Fruit fly (Drosophila melanogaster) whole organism, pupa: Measurements from ENCODE around the gene CG12984.
A peak's percentile ranks its signal among the peaks of the same experiment; 100 is the strongest.

Source experiments
- CG10348 ChIP-seq: fragments of 200-800 bp; sonication (Bioruptor generic); IDR thresholded peaks from 2 replicates; pipeline ENCODE4 v1.3.6; 2022; ENCODE audit warnings: missing biosample characterization, missing genetic modification characterization
- CG12605 ChIP-seq: fragments of 200-800 bp; sonication (Bioruptor generic); IDR thresholded peaks from 2 replicates; pipeline ENCODE4 v1.3.6; 2022; ENCODE audit warnings: missing biosample characterization, missing genetic modification characterization
- CG13204 ChIP-seq: fragments of 200-800 bp; sonication (Bioruptor generic); optimal IDR thresholded peaks from 2 replicates; lab custom pipeline; 2018; ENCODE audit warnings: missing biosample characterization, mild to moderate bottlenecking, missing genetic modification characterization, moderate library complexity
- CG14655 ChIP-seq: fragments of 200-800 bp; sonication (Bioruptor generic); optimal IDR thresholded peaks from 3 replicates; lab custom pipeline; 2017; ENCODE audit warnings: mild to moderate bottlenecking, missing biosample characterization, missing genetic modification reagents, missing genetic modification characterization
- CG15710 ChIP-seq: fragments of 200-800 bp; sonication (Bioruptor generic); optimal IDR thresholded peaks from 2 replicates; lab custom pipeline; 2018; ENCODE audit warnings: missing biosample characterization, mild to moderate bottlenecking, missing genetic modification characterization, moderate library complexity
- CG17806 ChIP-seq: fragments of 200-800 bp; sonication (Bioruptor generic); optimal IDR thresholded peaks from 2 replicates; lab custom pipeline; 2018; ENCODE audit warnings: missing biosample characterization, mild to moderate bottlenecking, missing genetic modification characterization, moderate library complexity
- CG32121 ChIP-seq: fragments of 200-800 bp; sonication (Bioruptor generic); IDR thresholded peaks from 2 replicates; pipeline ENCODE4 v1.3.6; 2022; ENCODE audit warnings: missing biosample characterization, missing genetic modification characterization
- CG34367 ChIP-seq: fragments of 200-800 bp; sonication (Bioruptor generic); optimal IDR thresholded peaks from 2 replicates; lab custom pipeline; 2018; ENCODE audit warnings: missing biosample characterization, mild to moderate bottlenecking, missing genetic modification characterization
- CG4496 ChIP-seq: fragments of 200-800 bp; sonication (Bioruptor generic); IDR thresholded peaks from 3 replicates; pipeline ENCODE4 v1.3.6; 2022; ENCODE audit warnings: missing biosample characterization, missing genetic modification characterization
- CG8159 ChIP-seq: fragments of 200-800 bp; sonication (Bioruptor generic); optimal IDR thresholded peaks from 3 replicates; lab custom pipeline; 2018; ENCODE audit warnings: missing biosample characterization, mild to moderate bottlenecking, missing genetic modification characterization, moderate library complexity
- CG8301 ChIP-seq: fragments of 200-800 bp; sonication (Bioruptor generic); optimal IDR thresholded peaks from 2 replicates; lab custom pipeline; 2018; ENCODE audit warnings: missing biosample characterization, mild to moderate bottlenecking, missing genetic modification characterization
- CG9948 ChIP-seq: fragments of 200-800 bp; sonication (Bioruptor generic); optimal IDR thresholded peaks from 2 replicates; lab custom pipeline; 2018; ENCODE audit warnings: missing biosample characterization, mild to moderate bottlenecking, missing genetic modification characterization, moderate library complexity
- D1 ChIP-seq: fragments of 200-800 bp; sonication (Bioruptor generic); optimal IDR thresholded peaks from 2 replicates; lab custom pipeline; 2018; ENCODE audit warnings: missing biosample characterization, mild to moderate bottlenecking, missing genetic modification characterization, moderate library complexity
- EcR ChIP-seq: fragments of 200-800 bp; sonication (Bioruptor generic); optimal IDR thresholded peaks from 3 replicates; lab custom pipeline; 2019; ENCODE audit warnings: missing biosample characterization, missing genetic modification characterization, mild to moderate bottlenecking, moderate library complexity, missing genetic modification reagents
- Ets98B ChIP-seq: fragments of 200-800 bp; sonication (Bioruptor generic); IDR thresholded peaks from 2 replicates; pipeline ENCODE4 v1.3.6; 2022; ENCODE audit warnings: missing biosample characterization, missing genetic modification characterization
- Pif1A ChIP-seq: fragments of 200-800 bp; sonication (Bioruptor generic); optimal IDR thresholded peaks from 3 replicates; lab custom pipeline; 2016; ENCODE audit warnings: missing biosample characterization, missing genetic modification characterization
- Pif1B ChIP-seq: fragments of 200-800 bp; sonication (Bioruptor generic); optimal IDR thresholded peaks from 3 replicates; lab custom pipeline; 2016; ENCODE audit warnings: missing biosample characterization, missing genetic modification characterization
- Snoo ChIP-seq: fragments of 200-800 bp; sonication (Bioruptor generic); optimal IDR thresholded peaks from 3 replicates; lab custom pipeline; 2017; ENCODE audit warnings: missing biosample characterization, mild to moderate bottlenecking, missing genetic modification characterization, inconsistent platforms
- fd96Ca ChIP-seq: fragments of 200-800 bp; sonication (Bioruptor generic); IDR thresholded peaks from 3 replicates; pipeline ENCODE4 v1.3.6; 2022; ENCODE audit warnings: missing biosample characterization, missing genetic modification characterization
- gl ChIP-seq: fragments of 200-800 bp; sonication (Bioruptor generic); optimal IDR thresholded peaks from 2 replicates; lab custom pipeline; 2018; ENCODE audit warnings: missing biosample characterization, mild to moderate bottlenecking, missing genetic modification characterization
- rn ChIP-seq: fragments of 200-800 bp; sonication (Bioruptor generic); IDR thresholded peaks from 2 replicates; pipeline ENCODE4 v1.3.6; 2022; ENCODE audit warnings: missing biosample characterization, missing genetic modification characterization

CG12984 gene

dm6 chr3L:21024965-21025833, 33.7 kb downstream of the CG12984 start:
- peak; percentile 59 for TF ChIP-seq CG15710 (tag; lab: Kevin White, UChicago)
- no peak for TF ChIP-seq rn (GFP tag; lab: Robert Waterston, UW)
- peak; percentile 61 for TF ChIP-seq CG8301 (tag; lab: Kevin White, UChicago)
- peak; percentile 72 for TF ChIP-seq CG34367
- peak; percentile 45 for TF ChIP-seq CG8159
- no peak for TF ChIP-seq D1 (tag; lab: Kevin White, UChicago)
- TF ChIP-seq CG9948 (tag; lab: Kevin White, UChicago), result peak; percentile 22
- peak; percentile 15 for TF ChIP-seq EcR (GFP tag; lab: Kevin White, UChicago)
- TF ChIP-seq Ets98B, result peak; percentile 81
- TF ChIP-seq CG10348 (GFP tag; lab: Robert Waterston, UW), result no peak
- peak; percentile 82 for TF ChIP-seq CG12605 (GFP tag; lab: Robert Waterston, UW)
- TF ChIP-seq fd96Ca, result peak; percentile 70
- TF ChIP-seq Pif1B (GFP tag; lab: Kevin White, UChicago), result peak; percentile 74
- peak; percentile 59 for TF ChIP-seq Pif1A (GFP tag; lab: Kevin White, UChicago)
- peak; percentile 49 for TF ChIP-seq CG17806 (tag; lab: Kevin White, UChicago)
- peak; percentile 85 for TF ChIP-seq CG4496 (GFP tag; lab: Robert Waterston, UW)
- TF ChIP-seq CG32121 (GFP tag; lab: Robert Waterston, UW), result peak; percentile 59
- TF ChIP-seq Snoo (tag; lab: Kevin White, UChicago), result peak; percentile 22
- TF ChIP-seq CG13204 (GFP tag; lab: Kevin White, UChicago), result peak; percentile 69
- TF ChIP-seq gl, result peak; percentile 87
- peak; percentile 67 for TF ChIP-seq CG14655 (GFP tag; lab: Kevin White, UChicago)

- TF ChIP-seq EcR (GFP tag; lab: Kevin White, UChicago) (no peak), CG34367 (no peak), CG17806 (tag; lab: Kevin White, UChicago) (no peak), CG32121 (GFP tag; lab: Robert Waterston, UW) (peak; percentile 36; the same call in 1 of the 2 replicates), CG4496 (GFP tag; lab: Robert Waterston, UW) (peak; percentile 71), Pif1A (GFP tag; lab: Kevin White, UChicago) (peak; percentile 34), CG15710 (tag; lab: Kevin White, UChicago) (peak; percentile 21), Ets98B (peak; percentile 77), CG14655 (GFP tag; lab: Kevin White, UChicago) (no peak), gl (peak; percentile 32), CG13204 (GFP tag; lab: Kevin White, UChicago) (peak; percentile 35), D1 (tag; lab: Kevin White, UChicago) (no peak), CG8159 (no peak), fd96Ca (peak; percentile 71; the same call in 2 of the 3 replicates), CG8301 (tag; lab: Kevin White, UChicago) (no peak), rn (GFP tag; lab: Robert Waterston, UW) (no peak), CG12605 (GFP tag; lab: Robert Waterston, UW) (peak; percentile 72), CG9948 (tag; lab: Kevin White, UChicago) (no peak), Pif1B (GFP tag; lab: Kevin White, UChicago) (peak; percentile 2), Snoo (tag; lab: Kevin White, UChicago) (no peak), CG10348 (GFP tag; lab: Robert Waterston, UW) (no peak)
Observed at dm6 chr3L:21026025-21026916, 34.8 kb downstream of the CG12984 start.

dm6 chr3L:21026917-21027517, 35.5 kb downstream of the CG12984 start, which contains the start of gene skd:
Gene skd, minus strand, starts transcription at chr3L:21027434.
- TF ChIP-seq CG13204 (GFP tag; lab: Kevin White, UChicago) (no peak), EcR (GFP tag; lab: Kevin White, UChicago) (peak; percentile 85), CG12605 (GFP tag; lab: Robert Waterston, UW) (0 out of 2 replicates have a peak, but pooled peaks have one; percentile 8)

- peak; percentile 72 for TF ChIP-seq CG32121 (GFP tag; lab: Robert Waterston, UW)
- TF ChIP-seq Snoo (tag; lab: Kevin White, UChicago), result peak; percentile 34
- peak; percentile 50 for TF ChIP-seq CG17806 (tag; lab: Kevin White, UChicago)
- no peak for TF ChIP-seq D1 (tag; lab: Kevin White, UChicago)
- TF ChIP-seq fd96Ca, result peak; percentile 77
- TF ChIP-seq CG15710 (tag; lab: Kevin White, UChicago), result peak; percentile 62
- TF ChIP-seq CG13204 (GFP tag; lab: Kevin White, UChicago), result peak; percentile 100
- TF ChIP-seq CG12605 (GFP tag; lab: Robert Waterston, UW), result peak; percentile 69
- peak; percentile 67 for TF ChIP-seq Ets98B
- peak; percentile 45 for TF ChIP-seq Pif1A (GFP tag; lab: Kevin White, UChicago)
- TF ChIP-seq gl, result peak; percentile 35
- TF ChIP-seq rn (GFP tag; lab: Robert Waterston, UW), result peak; percentile 58
- TF ChIP-seq CG14655 (GFP tag; lab: Kevin White, UChicago), result peak; percentile 58
- peak; percentile 69 for TF ChIP-seq EcR (GFP tag; lab: Kevin White, UChicago)
- TF ChIP-seq CG4496 (GFP tag; lab: Robert Waterston, UW), result peak; percentile 83
- peak; percentile 15 for TF ChIP-seq CG8301 (tag; lab: Kevin White, UChicago)
- TF ChIP-seq CG34367, result peak; percentile 53
- TF ChIP-seq Pif1B (GFP tag; lab: Kevin White, UChicago), result peak; percentile 27
- TF ChIP-seq CG10348 (GFP tag; lab: Robert Waterston, UW), result no peak
- peak; percentile 57 for TF ChIP-seq CG8159
- TF ChIP-seq CG9948 (tag; lab: Kevin White, UChicago), result peak; percentile 47
Observed at dm6 chr3L:21027657-21028255, 36.3 kb downstream of the CG12984 start, which contains the start of gene Pdss2. Gene Pdss2, plus strand, starts transcription at chr3L:21027915.
